ENCODE assay signal across 1 fruit fly cellular context in the genomic region with DNA sequence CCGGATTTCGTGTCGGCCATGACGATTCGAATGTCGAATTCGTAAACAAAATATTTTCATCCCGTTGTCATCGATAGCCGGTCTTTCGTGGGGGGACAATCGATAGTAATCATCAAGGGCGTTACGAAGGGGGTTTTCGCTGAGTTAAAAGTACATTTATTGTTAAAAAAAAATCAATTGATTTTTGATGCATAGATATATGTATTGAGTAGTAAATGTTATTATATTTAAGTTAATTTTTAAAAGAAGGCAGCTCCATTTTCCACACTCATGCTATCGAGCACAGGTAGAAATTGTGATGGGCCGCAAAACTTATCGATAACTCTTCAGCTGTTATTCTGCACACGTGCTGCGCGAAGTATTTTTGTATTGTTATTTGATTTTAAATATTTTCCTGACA.
TF ChIP-seq lines count a peak whose summit lies in the region.

A gene (minus strand): TSS at position 51 of the 400 bp plus-strand sequence.
A gene (plus strand): TSS at position 314 of the 400 bp plus-strand sequence.

TF ChIP-seq in whole organism, embryonic, 481 proteins besides CTCF, POLR2A, EP300 and RAD21 (continued from another document and continues in another):
- peak; percentile 28 for TF ChIP-seq Antp (GFP tag; optimal IDR thresholded peaks at IDR 0.05; lab: Kevin White, UChicago)
- TF ChIP-seq prd (optimal IDR thresholded peaks at IDR 0.05; lab: Kevin White, UChicago) = no peak
- TF ChIP-seq prd (GFP tag; IDR thresholded peaks at IDR 0.05; lab: Robert Waterston, UW) = peak; percentile 96
- peak; percentile 22 for TF ChIP-seq gfzf (GFP tag; optimal IDR thresholded peaks at IDR 0.05; lab: Kevin White, UChicago)
- peak; percentile 62 for TF ChIP-seq Ssrp (tag; optimal IDR thresholded peaks at IDR 0.05; lab: Kevin White, UChicago)
- peak; percentile 74 for TF ChIP-seq CG7987 (GFP tag; optimal IDR thresholded peaks at IDR 0.05; lab: Kevin White, UChicago)
- TF ChIP-seq ewg (GFP tag; optimal IDR thresholded peaks at IDR 0.05; lab: Kevin White, UChicago) = peak; percentile 71
- peak; percentile 3 for TF ChIP-seq CG1792 (GFP tag; optimal IDR thresholded peaks at IDR 0.05; lab: Kevin White, UChicago)
- TF ChIP-seq CG16813 (GFP tag; IDR thresholded peaks at IDR 0.05; lab: Robert Waterston, UW; ENCODE audit: partially characterized antibody) = peak; percentile 92
- TF ChIP-seq CG1602 (GFP tag; optimal IDR thresholded peaks at IDR 0.05; lab: Kevin White, UChicago) = peak; percentile 57
- peak; percentile 55 for TF ChIP-seq pnt (GFP tag; optimal IDR thresholded peaks at IDR 0.05; lab: Kevin White, UChicago)
- peak; percentile 11 for TF ChIP-seq Mes4 (GFP tag; optimal IDR thresholded peaks at IDR 0.05; lab: Kevin White, UChicago)
- peak in 1 of 2 experiments; percentile 76 for TF ChIP-seq Pdp1 (GFP tag; optimal IDR thresholded peaks at IDR 0.05; lab: Kevin White, UChicago)
- TF ChIP-seq Xbp1 (GFP tag; optimal IDR thresholded peaks at IDR 0.05; lab: Kevin White, UChicago) = peak; percentile 83
- TF ChIP-seq CG11695 (GFP tag; IDR thresholded peaks at IDR 0.05; lab: Robert Waterston, UW) = peak; percentile 75
- peak; percentile 70 for TF ChIP-seq CG14014 (GFP tag; IDR thresholded peaks at IDR 0.05; lab: Robert Waterston, UW)
- TF ChIP-seq crc (GFP tag; optimal IDR thresholded peaks at IDR 0.05; lab: Kevin White, UChicago) = no peak
- TF ChIP-seq pita (GFP tag; optimal IDR thresholded peaks at IDR 0.05; lab: Kevin White, UChicago) = no peak
- TF ChIP-seq CG32532 (GFP tag; IDR thresholded peaks at IDR 0.05; lab: Robert Waterston, UW) = peak; percentile 94
- TF ChIP-seq CG3995 (GFP tag; optimal IDR thresholded peaks at IDR 0.05; lab: Kevin White, UChicago) = peak; percentile 68
- TF ChIP-seq stwl (tag; optimal IDR thresholded peaks at IDR 0.05; lab: Kevin White, UChicago) = peak; percentile 66
- peak; percentile 91 for TF ChIP-seq E2f1 (GFP tag; IDR thresholded peaks at IDR 0.05; lab: Robert Waterston, UW)
- peak; percentile 25 for TF ChIP-seq shn (GFP tag; optimal IDR thresholded peaks at IDR 0.05; lab: Kevin White, UChicago)
- TF ChIP-seq Atf6 (GFP tag; IDR thresholded peaks at IDR 0.05; lab: Robert Waterston, UW) = peak; percentile 81
- peak; percentile 59 for TF ChIP-seq CG30020 (tag; optimal IDR thresholded peaks at IDR 0.05; lab: Kevin White, UChicago)
- TF ChIP-seq Ada2b (GFP tag; IDR thresholded peaks at IDR 0.05; lab: Robert Waterston, UW) = peak; percentile 80
- TF ChIP-seq wor (GFP tag; IDR thresholded peaks at IDR 0.05; lab: Robert Waterston, UW) = peak; percentile 33; the same call in 1 of the 2 replicates
- TF ChIP-seq CG2678 (tag; optimal IDR thresholded peaks at IDR 0.05; lab: Kevin White, UChicago) = no peak
- peak; percentile 15 for TF ChIP-seq disco-r (GFP tag; optimal IDR thresholded peaks at IDR 0.05; lab: Kevin White, UChicago)
- peak; percentile 60; the same call in 1 of the 2 replicates for TF ChIP-seq Gsc (GFP tag; IDR thresholded peaks at IDR 0.05; lab: Robert Waterston, UW)
- peak; percentile 11 for TF ChIP-seq CG13123 (GFP tag; optimal IDR thresholded peaks at IDR 0.05; lab: Kevin White, UChicago)
- TF ChIP-seq CG10366 (GFP tag; IDR thresholded peaks at IDR 0.05; lab: Robert Waterston, UW) = peak; percentile 81
- no peak for TF ChIP-seq lov (optimal IDR thresholded peaks at IDR 0.05; lab: Kevin White, UChicago)
- 0 out of 3 replicates have a peak, but pooled peaks have one; percentile 37 for TF ChIP-seq lov (GFP tag; IDR thresholded peaks at IDR 0.05; lab: Robert Waterston, UW)
- TF ChIP-seq CG2202 (tag; optimal IDR thresholded peaks at IDR 0.05; lab: Kevin White, UChicago) = peak; percentile 8
- no peak; the same call in 1 of the 2 replicates for TF ChIP-seq CG32767 (GFP tag; IDR thresholded peaks at IDR 0.05; lab: Robert Waterston, UW)
- TF ChIP-seq CG3726 (GFP tag; IDR thresholded peaks at IDR 0.05; lab: Robert Waterston, UW) = peak; percentile 89
- peak; percentile 26 for TF ChIP-seq CG13624 (GFP tag; optimal IDR thresholded peaks at IDR 0.05; lab: Kevin White, UChicago)
- TF ChIP-seq gsb (GFP tag; IDR thresholded peaks at IDR 0.05; lab: Robert Waterston, UW) = peak; percentile 52; the same call in 1 of the 2 replicates
- peak; percentile 81 for TF ChIP-seq Opbp (GFP tag; IDR thresholded peaks at IDR 0.05; lab: Robert Waterston, UW; ENCODE audit: partially characterized antibody)
- peak; percentile 85 for TF ChIP-seq amos (GFP tag; IDR thresholded peaks at IDR 0.05; lab: Robert Waterston, UW; ENCODE audit: partially characterized antibody)
- TF ChIP-seq Spps (tag; optimal IDR thresholded peaks at IDR 0.05; lab: Kevin White, UChicago) = peak; percentile 41
- TF ChIP-seq CG9797 (GFP tag; optimal IDR thresholded peaks at IDR 0.05; lab: Kevin White, UChicago) = peak; percentile 55
- TF ChIP-seq stc (GFP tag; IDR thresholded peaks at IDR 0.05; lab: Robert Waterston, UW) = peak; percentile 90
- no peak for TF ChIP-seq emc (GFP tag; optimal IDR thresholded peaks at IDR 0.05; lab: Kevin White, UChicago)
- TF ChIP-seq Scr (GFP tag; IDR thresholded peaks at IDR 0.05; lab: Robert Waterston, UW; ENCODE audit: partially characterized antibody) = peak; percentile 95
- TF ChIP-seq CG11696 (GFP tag; IDR thresholded peaks at IDR 0.05; lab: Robert Waterston, UW) = peak; percentile 47; the same call in 1 of the 2 replicates
- peak; percentile 49 for TF ChIP-seq tup (GFP tag; optimal IDR thresholded peaks at IDR 0.05; lab: Kevin White, UChicago)
- no peak for TF ChIP-seq CG13296 (GFP tag; optimal IDR thresholded peaks at IDR 0.05; lab: Kevin White, UChicago)
- no peak for TF ChIP-seq btn (GFP tag; optimal IDR thresholded peaks at IDR 0.05; lab: Kevin White, UChicago)
- TF ChIP-seq sd (tag; optimal IDR thresholded peaks at IDR 0.05; lab: Kevin White, UChicago) = peak; percentile 91
- peak; percentile 70 for TF ChIP-seq Dip3 (GFP tag; optimal IDR thresholded peaks at IDR 0.05; lab: Kevin White, UChicago)
- peak; percentile 89 for TF ChIP-seq Dref (GFP tag; IDR thresholded peaks at IDR 0.05; lab: Robert Waterston, UW)
- TF ChIP-seq CG2875 (GFP tag; optimal IDR thresholded peaks at IDR 0.05; lab: Kevin White, UChicago) = no peak
- no peak for TF ChIP-seq CG12236 (GFP tag; optimal IDR thresholded peaks at IDR 0.05; lab: Kevin White, UChicago)
- peak; percentile 93 for TF ChIP-seq vvl (GFP tag; IDR thresholded peaks at IDR 0.05; lab: Robert Waterston, UW)
- TF ChIP-seq MTF-1 (GFP tag; optimal IDR thresholded peaks at IDR 0.05; lab: Kevin White, UChicago; ENCODE audit: borderline replicate concordance) = no peak
- peak; percentile 50 for TF ChIP-seq fd3F (GFP tag; optimal IDR thresholded peaks at IDR 0.05; lab: Kevin White, UChicago)
- peak; percentile 84 for TF ChIP-seq CG6791 (GFP tag; IDR thresholded peaks at IDR 0.05; lab: Robert Waterston, UW; ENCODE audit: partially characterized antibody)
- no peak for TF ChIP-seq CG11504 (tag; optimal IDR thresholded peaks at IDR 0.05; lab: Kevin White, UChicago)
- TF ChIP-seq Asciz (GFP tag; optimal IDR thresholded peaks at IDR 0.05; lab: Kevin White, UChicago) = no peak
- TF ChIP-seq CG7839 (tag; optimal IDR thresholded peaks at IDR 0.05; lab: Kevin White, UChicago) = no peak
- peak; percentile 50; the same call in 1 of the 3 replicates for TF ChIP-seq CG2889 (GFP tag; IDR thresholded peaks at IDR 0.05; lab: Robert Waterston, UW)
- peak; percentile 65 for TF ChIP-seq ems (GFP tag; optimal IDR thresholded peaks at IDR 0.05; lab: Kevin White, UChicago)
- peak; percentile 73 for TF ChIP-seq CG10267 (tag; optimal IDR thresholded peaks at IDR 0.05; lab: Kevin White, UChicago)
- TF ChIP-seq Optix (GFP tag; IDR thresholded peaks at IDR 0.05; lab: Robert Waterston, UW) = peak; percentile 34; the same call in 1 of the 3 replicates
- TF ChIP-seq dati (GFP tag; IDR thresholded peaks at IDR 0.05; lab: Robert Waterston, UW) = peak; percentile 84
- no peak for TF ChIP-seq pan (optimal IDR thresholded peaks at IDR 0.05; lab: Kevin White, UChicago)
- peak in 1 of 2 experiments; percentile 96 for TF ChIP-seq pan (GFP tag; optimal IDR thresholded peaks at IDR 0.05 in 1 of 2, IDR thresholded peaks at IDR 0.05 in 1 of 2)
- TF ChIP-seq Hsf (GFP tag; optimal IDR thresholded peaks at IDR 0.05; lab: Kevin White, UChicago) = peak; percentile 82
- TF ChIP-seq Ptx1 (GFP tag; IDR thresholded peaks at IDR 0.05; lab: Robert Waterston, UW) = peak; percentile 87
- TF ChIP-seq jigr1 (GFP tag; IDR thresholded peaks at IDR 0.05; lab: Robert Waterston, UW) = peak; percentile 73; the same call in 2 of the 3 replicates
- peak; percentile 77 for TF ChIP-seq CG7963 (GFP tag; IDR thresholded peaks at IDR 0.05; lab: Robert Waterston, UW; ENCODE audit: partially characterized antibody)
- peak; percentile 51; the same call in 1 of the 2 replicates for TF ChIP-seq dan (GFP tag; IDR thresholded peaks at IDR 0.05; lab: Robert Waterston, UW)
- TF ChIP-seq CG9437 (GFP tag; optimal IDR thresholded peaks at IDR 0.05; lab: Kevin White, UChicago) = peak; percentile 48
- peak; percentile 23 for TF ChIP-seq eyg (GFP tag; optimal IDR thresholded peaks at IDR 0.05; lab: Kevin White, UChicago)
- TF ChIP-seq CG16779 (GFP tag; IDR thresholded peaks at IDR 0.05; lab: Robert Waterston, UW) = no peak
- TF ChIP-seq org-1 (GFP tag; optimal IDR thresholded peaks at IDR 0.05; lab: Kevin White, UChicago) = no peak
- no peak for TF ChIP-seq sc (optimal IDR thresholded peaks at IDR 0.05; lab: Kevin White, UChicago)
- TF ChIP-seq sc (GFP tag; optimal IDR thresholded peaks at IDR 0.05; lab: Kevin White, UChicago) = no peak
- TF ChIP-seq CG12299 (tag; optimal IDR thresholded peaks at IDR 0.05; lab: Kevin White, UChicago) = peak; percentile 20
- TF ChIP-seq twi (tag; optimal IDR thresholded peaks at IDR 0.05; lab: Kevin White, UChicago) = no peak
- peak; percentile 85 for TF ChIP-seq CG3847 (GFP tag; IDR thresholded peaks at IDR 0.05; lab: Robert Waterston, UW)
- no peak for TF ChIP-seq ash1 (GFP tag; optimal IDR thresholded peaks at IDR 0.05; lab: Kevin White, UChicago)
- peak; percentile 79 for TF ChIP-seq vfl (GFP tag; optimal IDR thresholded peaks at IDR 0.05; lab: Kevin White, UChicago)
- peak; percentile 93 for TF ChIP-seq inv (GFP tag; IDR thresholded peaks at IDR 0.05; lab: Robert Waterston, UW; ENCODE audit: partially characterized antibody)
- peak; percentile 83 for TF ChIP-seq CG3281 (GFP tag; optimal IDR thresholded peaks at IDR 0.05; lab: Kevin White, UChicago)
- TF ChIP-seq esg (GFP tag; conservative IDR thresholded peaks at IDR 0.05; lab: Robert Waterston, UW) = peak; percentile 71
- TF ChIP-seq CG9215 (GFP tag; IDR thresholded peaks at IDR 0.05; lab: Robert Waterston, UW) = peak; percentile 91
- TF ChIP-seq YL-1 (GFP tag; optimal IDR thresholded peaks at IDR 0.05; lab: Kevin White, UChicago) = peak; percentile 69
- peak in 1 of 2 experiments; percentile 62 for TF ChIP-seq bsh (GFP tag; optimal IDR thresholded peaks at IDR 0.05; lab: Kevin White, UChicago)
- TF ChIP-seq CG6175 (GFP tag; IDR thresholded peaks at IDR 0.05; lab: Robert Waterston, UW) = peak; percentile 90
- 0 out of 2 replicates have a peak, but pooled peaks have one; percentile 45 for TF ChIP-seq Awh (GFP tag; IDR thresholded peaks at IDR 0.05; lab: Robert Waterston, UW)
- TF ChIP-seq CG9932 (GFP tag; IDR thresholded peaks at IDR 0.05; lab: Robert Waterston, UW) = peak; percentile 94
- TF ChIP-seq NC2β (GFP tag; optimal IDR thresholded peaks at IDR 0.05; lab: Kevin White, UChicago) = peak; percentile 33
- peak; percentile 43 for TF ChIP-seq CG6683 (GFP tag; optimal IDR thresholded peaks at IDR 0.05; lab: Kevin White, UChicago)
- TF ChIP-seq Sry-δ (GFP tag; optimal IDR thresholded peaks at IDR 0.05; lab: Kevin White, UChicago) = peak; percentile 86
- TF ChIP-seq CG9817 (tag; optimal IDR thresholded peaks at IDR 0.05; lab: Kevin White, UChicago) = peak; percentile 67
- TF ChIP-seq bbx (GFP tag; IDR thresholded peaks at IDR 0.05; lab: Robert Waterston, UW; ENCODE audit: partially characterized antibody) = peak; percentile 79
- no peak for TF ChIP-seq unpg (GFP tag; optimal IDR thresholded peaks at IDR 0.05; lab: Kevin White, UChicago)
- TF ChIP-seq CG7786 (GFP tag; optimal IDR thresholded peaks at IDR 0.05; lab: Kevin White, UChicago) = peak; percentile 44
- peak; percentile 95 for TF ChIP-seq knrl (GFP tag; IDR thresholded peaks at IDR 0.05; lab: Robert Waterston, UW; ENCODE audit: partially characterized antibody)
- TF ChIP-seq Neu2 (GFP tag; optimal IDR thresholded peaks at IDR 0.05; lab: Kevin White, UChicago; ENCODE audit: borderline replicate concordance) = no peak
- TF ChIP-seq CG6272 (GFP tag; IDR thresholded peaks at IDR 0.05; lab: Robert Waterston, UW) = peak; percentile 93
- TF ChIP-seq hkb (optimal IDR thresholded peaks at IDR 0.05; lab: Kevin White, UChicago) = no peak
- TF ChIP-seq hkb (GFP tag; IDR thresholded peaks at IDR 0.05; lab: Robert Waterston, UW) = peak; percentile 58
- TF ChIP-seq tll (GFP tag; optimal IDR thresholded peaks at IDR 0.05; lab: Kevin White, UChicago) = no peak
- peak; percentile 76 for TF ChIP-seq kay (GFP tag; optimal IDR thresholded peaks at IDR 0.05; lab: Kevin White, UChicago)
- no peak for TF ChIP-seq repo (GFP tag; optimal IDR thresholded peaks at IDR 0.05; lab: Kevin White, UChicago)
- TF ChIP-seq CG13894 (tag; optimal IDR thresholded peaks at IDR 0.05; lab: Kevin White, UChicago) = no peak
- peak; percentile 40 for TF ChIP-seq CG4820 (GFP tag; optimal IDR thresholded peaks at IDR 0.05; lab: Kevin White, UChicago)
- TF ChIP-seq Mad (GFP tag; optimal IDR thresholded peaks at IDR 0.05; lab: Kevin White, UChicago) = peak; percentile 70
- TF ChIP-seq Hr78 (GFP tag; optimal IDR thresholded peaks at IDR 0.05; lab: Kevin White, UChicago) = no peak
- no peak for TF ChIP-seq Nf-YC (tag; optimal IDR thresholded peaks at IDR 0.05; lab: Kevin White, UChicago)
- peak; percentile 76 for TF ChIP-seq Fer1 (GFP tag; optimal IDR thresholded peaks at IDR 0.05; lab: Kevin White, UChicago)
- no peak for TF ChIP-seq Dfd (GFP tag; optimal IDR thresholded peaks at IDR 0.05; lab: Kevin White, UChicago)
- TF ChIP-seq CG5245 (GFP tag; optimal IDR thresholded peaks at IDR 0.05; lab: Kevin White, UChicago) = peak; percentile 50
- TF ChIP-seq CG6654 (GFP tag; optimal IDR thresholded peaks at IDR 0.05; lab: Kevin White, UChicago) = peak; percentile 14
- peak; percentile 81 for TF ChIP-seq CG12391 (tag; optimal IDR thresholded peaks at IDR 0.05; lab: Kevin White, UChicago)
- TF ChIP-seq CG4730 (GFP tag; IDR thresholded peaks at IDR 0.05; lab: Robert Waterston, UW) = peak; percentile 88
- TF ChIP-seq lola (GFP tag; optimal IDR thresholded peaks at IDR 0.05; lab: Kevin White, UChicago) = peak in 1 of 3 experiments; percentile 48
- TF ChIP-seq NfI (GFP tag; optimal IDR thresholded peaks at IDR 0.05; lab: Kevin White, UChicago) = peak; percentile 66
- TF ChIP-seq zen2 (GFP tag; IDR thresholded peaks at IDR 0.05; lab: Robert Waterston, UW; ENCODE audit: partially characterized antibody) = peak; percentile 75; the same call in 1 of the 3 replicates
